Fruit fly (Drosophila melanogaster) whole organism, embryonic: ENCODE results near the gene Cpr64Ab.

Experiments
- Bgb ChIP-seq: fragments of 200-800 bp; sonication (Bioruptor generic); IDR thresholded peaks from 2 replicates; pipeline ENCODE4 v1.3.6; 2022; ENCODE audit warnings: missing biosample characterization, missing genetic modification characterization; ENCODE audit not compliant: partially characterized antibody
- Bteb2 ChIP-seq: fragments of 200-800 bp; sonication (Bioruptor generic); optimal IDR thresholded peaks from 2 replicates; lab custom pipeline; 2016; ENCODE audit warnings: missing biosample characterization, missing genetic modification characterization
- CG10366 ChIP-seq: fragments of 200-800 bp; sonication (Bioruptor generic); IDR thresholded peaks from 2 replicates; pipeline ENCODE4 v1.3.6; 2022; ENCODE audit warnings: missing biosample characterization, missing genetic modification characterization
- CG10654 ChIP-seq: fragments of 200-800 bp; sonication (Bioruptor generic); optimal IDR thresholded peaks from 2 replicates; lab custom pipeline; 2016; ENCODE audit warnings: missing biosample characterization, missing genetic modification characterization
- CG11560 ChIP-seq: fragments of 200-800 bp; sonication (Bioruptor generic); IDR thresholded peaks from 3 replicates; pipeline ENCODE4 v1.3.6; 2022; ENCODE audit warnings: missing biosample characterization, missing genetic modification characterization
- CG12299 ChIP-seq: fragments of 200-800 bp; sonication (Bioruptor generic); optimal IDR thresholded peaks from 2 replicates; lab custom pipeline; 2018; ENCODE audit warnings: missing biosample characterization, mild to moderate bottlenecking, missing genetic modification characterization
- CG13123 ChIP-seq: fragments of 200-800 bp; sonication (Bioruptor generic); optimal IDR thresholded peaks from 2 replicates; lab custom pipeline; 2016; ENCODE audit warnings: missing biosample characterization, missing genetic modification characterization
- CG17361 ChIP-seq: fragments of 200-800 bp; sonication (Bioruptor generic); IDR thresholded peaks from 3 replicates; pipeline ENCODE4 v1.3.6; 2022; ENCODE audit warnings: missing biosample characterization, missing genetic modification characterization
- CG2678 ChIP-seq: fragments of 200-800 bp; sonication (Bioruptor generic); optimal IDR thresholded peaks from 3 replicates; lab custom pipeline; 2019; ENCODE audit warnings: missing biosample characterization, mild to moderate bottlenecking, missing genetic modification characterization, moderate library complexity
- CG32532 ChIP-seq: fragments of 200-800 bp; sonication (Bioruptor generic); IDR thresholded peaks from 2 replicates; pipeline ENCODE4 v1.3.6; 2022; ENCODE audit warnings: missing biosample characterization, missing genetic modification characterization
- CG4328 ChIP-seq: fragments of 200-800 bp; sonication (Bioruptor generic); optimal IDR thresholded peaks from 3 replicates; lab custom pipeline; 2017; ENCODE audit warnings: missing biosample characterization, missing genetic modification reagents, missing genetic modification characterization
- CG5245 ChIP-seq: fragments of 200-800 bp; sonication (Bioruptor generic); optimal IDR thresholded peaks from 3 replicates; lab custom pipeline; 2016; ENCODE audit warnings: missing biosample characterization, missing genetic modification characterization
- CG6175 ChIP-seq: fragments of 200-800 bp; sonication (Bioruptor generic); IDR thresholded peaks from 3 replicates; pipeline ENCODE4 v1.3.6; 2022; ENCODE audit warnings: missing biosample characterization, missing genetic modification characterization
- CG7745 ChIP-seq: fragments of 200-800 bp; sonication (Bioruptor generic); optimal IDR thresholded peaks from 2 replicates; lab custom pipeline; 2018; ENCODE audit warnings: missing biosample characterization, mild to moderate bottlenecking, missing genetic modification characterization, moderate library complexity
- CG8388 ChIP-seq: fragments of 200-800 bp; sonication (Bioruptor generic); optimal IDR thresholded peaks from 2 replicates; lab custom pipeline; 2019; ENCODE audit warnings: missing biosample characterization, mild to moderate bottlenecking, missing genetic modification characterization, moderate library complexity
- CG8765 ChIP-seq: fragments of 200-800 bp; sonication (Bioruptor generic); IDR thresholded peaks from 2 replicates; pipeline ENCODE4 v1.3.6; 2022; ENCODE audit warnings: missing biosample characterization, missing genetic modification characterization
- CG9797 ChIP-seq: fragments of 200-800 bp; sonication (Bioruptor generic); optimal IDR thresholded peaks from 3 replicates; lab custom pipeline; 2018; ENCODE audit warnings: missing biosample characterization, mild to moderate bottlenecking, missing genetic modification characterization
- CkIIα-i1 ChIP-seq: fragments of 200-800 bp; sonication (Bioruptor generic); IDR thresholded peaks from 2 replicates; pipeline ENCODE4 v1.3.6; 2022; ENCODE audit warnings: missing biosample characterization, missing genetic modification characterization
- Dip3 ChIP-seq: fragments of 200-800 bp; sonication (Bioruptor generic); optimal IDR thresholded peaks from 3 replicates; lab custom pipeline; 2016; ENCODE audit warnings: missing biosample characterization, missing genetic modification characterization
- ERR ChIP-seq: fragments of 200-800 bp; sonication (Bioruptor generic); optimal IDR thresholded peaks from 2 replicates; lab custom pipeline; 2016; ENCODE audit warnings: missing biosample characterization, missing genetic modification characterization
- Gsc ChIP-seq: fragments of 200-800 bp; sonication (Bioruptor generic); IDR thresholded peaks from 2 replicates; pipeline ENCODE4 v1.3.6; 2022; ENCODE audit warnings: missing biosample characterization, missing genetic modification characterization
- Max ChIP-seq: fragments of 200-800 bp; sonication (Bioruptor generic); optimal IDR thresholded peaks from 2 replicates; lab custom pipeline; 2016; ENCODE audit warnings: missing biosample characterization, mild to moderate bottlenecking, missing genetic modification characterization
- NK7.1 ChIP-seq: fragments of 200-800 bp; sonication (Bioruptor generic); optimal IDR thresholded peaks from 3 replicates; lab custom pipeline; 2016; ENCODE audit warnings: missing biosample characterization, missing genetic modification characterization
- Nf-YA ChIP-seq: fragments of 200-800 bp; sonication (Bioruptor generic); IDR thresholded peaks from 2 replicates; pipeline ENCODE4 v1.3.6; 2022; ENCODE audit warnings: missing biosample characterization, missing genetic modification characterization
- Six4 ChIP-seq: fragments of 200-800 bp; sonication (Bioruptor generic); optimal IDR thresholded peaks from 2 replicates; lab custom pipeline; 2016; ENCODE audit warnings: missing biosample characterization, missing genetic modification characterization
- Xbp1 ChIP-seq: fragments of 200-800 bp; sonication (Bioruptor generic); optimal IDR thresholded peaks from 3 replicates; lab custom pipeline; 2016; ENCODE audit warnings: missing biosample characterization, mild to moderate bottlenecking, missing genetic modification characterization
- abd-A ChIP-seq: fragments of 200-800 bp; sonication (Bioruptor generic); optimal IDR thresholded peaks from 3 replicates; lab custom pipeline; 2019; ENCODE audit warnings: missing biosample characterization, mild to moderate bottlenecking, missing genetic modification characterization, moderate library complexity
- aop ChIP-seq: fragments of 200-800 bp; sonication (Bioruptor generic); IDR thresholded peaks from 2 replicates; pipeline ENCODE4 v1.3.6; 2022; ENCODE audit warnings: missing biosample characterization, missing genetic modification characterization
- ap ChIP-seq: fragments of 200-800 bp; sonication (Bioruptor generic); IDR thresholded peaks from 2 replicates; pipeline ENCODE4 v1.3.6; 2022; ENCODE audit warnings: missing biosample characterization, missing genetic modification characterization
- ato ChIP-seq: fragments of 200-800 bp; sonication (Bioruptor generic); IDR thresholded peaks from 2 replicates; pipeline ENCODE4 v1.3.6; 2022; ENCODE audit warnings: missing biosample characterization, missing genetic modification characterization; ENCODE audit not compliant: partially characterized antibody
- bbx ChIP-seq: fragments of 200-800 bp; sonication (Bioruptor generic); IDR thresholded peaks from 2 replicates; pipeline ENCODE4 v1.3.6; 2022; ENCODE audit warnings: missing biosample characterization, missing genetic modification characterization; ENCODE audit not compliant: partially characterized antibody
- br ChIP-seq: fragments of >200 bp; optimal IDR thresholded peaks from 2 replicates; lab custom pipeline; 2017
- caup ChIP-seq: fragments of 200-800 bp; sonication (Bioruptor generic); optimal IDR thresholded peaks from 3 replicates; lab custom pipeline; 2017; ENCODE audit warnings: missing biosample characterization, mild to moderate bottlenecking, missing genetic modification characterization, moderate library complexity; ENCODE audit not compliant: severe bottlenecking
- cwo ChIP-seq: fragments of 200-800 bp; sonication (Bioruptor generic); optimal IDR thresholded peaks from 3 replicates; lab custom pipeline; 2017; ENCODE audit warnings: missing biosample characterization, missing genetic modification characterization, mild to moderate bottlenecking, moderate library complexity, missing genetic modification reagents
- eve ChIP-seq, 2 experiments: fragments of >200 bp; optimal IDR thresholded peaks; 2 replicates each; lab custom pipeline; 2017; ENCODE audit warnings: missing biosample characterization in 2 of 2, missing genetic modification characterization in 2 of 2
- fru ChIP-seq: fragments of >200 bp; optimal IDR thresholded peaks from 2 replicates; lab custom pipeline; 2017
- gcm2 ChIP-seq: fragments of 200-800 bp; sonication (Bioruptor generic); optimal IDR thresholded peaks from 2 replicates; lab custom pipeline; 2016; ENCODE audit warnings: missing biosample characterization, missing genetic modification characterization
- gt ChIP-seq: fragments of 200-800 bp; sonication (Bioruptor generic); IDR thresholded peaks from 2 replicates; pipeline ENCODE4 v1.3.6; 2022; ENCODE audit warnings: missing biosample characterization, missing genetic modification characterization
- her ChIP-seq: fragments of 200-800 bp; sonication (Bioruptor generic); optimal IDR thresholded peaks from 2 replicates; lab custom pipeline; 2016; ENCODE audit warnings: missing biosample characterization, missing genetic modification characterization
- inv ChIP-seq: fragments of 200-800 bp; sonication (Bioruptor generic); IDR thresholded peaks from 2 replicates; pipeline ENCODE4 v1.3.6; 2022; ENCODE audit warnings: missing biosample characterization, missing genetic modification characterization; ENCODE audit not compliant: partially characterized antibody
- ken ChIP-seq: fragments of 200-800 bp; sonication (Bioruptor generic); IDR thresholded peaks from 3 replicates; pipeline ENCODE4 v1.3.6; 2022; ENCODE audit warnings: missing biosample characterization, missing genetic modification characterization
- nau ChIP-seq: fragments of 200-800 bp; sonication (Bioruptor generic); optimal IDR thresholded peaks from 3 replicates; lab custom pipeline; 2017; ENCODE audit warnings: missing biosample characterization, mild to moderate bottlenecking, missing genetic modification characterization, missing genetic modification reagents
- nom ChIP-seq: fragments of 200-800 bp; sonication (Bioruptor generic); optimal IDR thresholded peaks from 2 replicates; lab custom pipeline; 2017; ENCODE audit warnings: missing biosample characterization, missing genetic modification characterization, mild to moderate bottlenecking, moderate library complexity, missing genetic modification reagents
- otp ChIP-seq: fragments of 200-800 bp; sonication (Bioruptor generic); IDR thresholded peaks from 3 replicates; pipeline ENCODE4, ENCODE4 v1.3.6; 2022; ENCODE audit warnings: missing biosample characterization, missing genetic modification characterization
- pzg ChIP-seq: fragments of 200-800 bp; sonication (Bioruptor generic); optimal IDR thresholded peaks from 3 replicates; lab custom pipeline; 2018; ENCODE audit warnings: missing biosample characterization, mild to moderate bottlenecking, missing genetic modification characterization, moderate library complexity
- ro ChIP-seq: fragments of 200-800 bp; sonication (Bioruptor generic); IDR thresholded peaks from 2 replicates; pipeline ENCODE4 v1.3.6; 2022; ENCODE audit warnings: missing biosample characterization, missing genetic modification characterization
- shn ChIP-seq: fragments of 200-800 bp; sonication (Bioruptor generic); optimal IDR thresholded peaks from 3 replicates; lab custom pipeline; 2016; ENCODE audit warnings: missing biosample characterization, missing genetic modification characterization
- slou ChIP-seq: fragments of 200-800 bp; sonication (Bioruptor generic); optimal IDR thresholded peaks from 3 replicates; lab custom pipeline; 2016; ENCODE audit warnings: missing biosample characterization, missing genetic modification characterization
- sug ChIP-seq: fragments of 200-800 bp; optimal IDR thresholded peaks from 2 replicates; lab custom pipeline; 2019; ENCODE audit warnings: missing biosample characterization, mild to moderate bottlenecking, missing genetic modification characterization, moderate library complexity
- tup ChIP-seq: fragments of 200-800 bp; sonication (Bioruptor generic); optimal IDR thresholded peaks from 2 replicates; lab custom pipeline; 2016; ENCODE audit warnings: missing biosample characterization, mild to moderate bottlenecking, missing genetic modification characterization, moderate library complexity
- zfh1 ChIP-seq: fragments of 200-800 bp; sonication (Bioruptor generic); IDR thresholded peaks from 3 replicates; pipeline ENCODE4 v1.3.6; 2022; ENCODE audit warnings: missing biosample characterization, missing genetic modification characterization

Gene Cpr64Ab

DNA sequence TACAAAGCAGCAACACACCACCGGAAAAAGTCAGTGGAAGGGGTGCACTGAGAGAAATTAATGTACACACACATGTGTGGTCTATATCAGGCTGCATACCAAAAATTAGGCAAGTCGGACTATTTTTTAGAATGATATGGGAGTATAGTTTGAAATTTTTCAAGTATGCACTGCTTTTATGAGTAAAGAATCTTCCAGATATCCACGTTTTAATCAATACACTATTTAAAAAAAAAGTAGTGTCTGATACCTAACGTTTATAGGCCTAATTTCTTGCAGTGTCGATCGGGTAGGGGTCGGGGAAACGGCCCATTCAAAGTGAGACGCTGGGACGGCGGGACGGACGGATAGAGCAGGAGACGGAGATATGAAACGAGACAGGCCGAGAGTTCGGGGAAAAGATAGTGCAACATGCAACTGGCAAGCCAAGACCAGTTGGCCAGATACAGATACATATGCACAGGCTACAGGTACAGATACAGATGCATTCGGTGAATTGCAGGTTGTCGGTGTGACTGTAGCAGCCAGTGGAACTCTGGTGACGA, 19.1 kb upstream of the Cpr64Ab start:
- TF ChIP-seq CG11560 (tag; lab: Robert Waterston, UW) (peak; percentile 68; the same call in 2 of the 3 replicates), CG17361 (GFP tag; lab: Robert Waterston, UW) (peak; percentile 97), ro (GFP tag; lab: Robert Waterston, UW) (peak; percentile 75; the same call in 1 of the 2 replicates), ato (GFP tag; lab: Robert Waterston, UW) (no peak), Bteb2 (peak; percentile 81), gt (GFP tag; lab: Robert Waterston, UW) (peak; percentile 84), CkIIα-i1 (no peak), bbx (GFP tag; lab: Robert Waterston, UW) (no peak), zfh1 (GFP tag; lab: Robert Waterston, UW) (peak; percentile 95), Dip3 (GFP tag; lab: Kevin White, UChicago) (peak; percentile 54), CG6175 (GFP tag; lab: Robert Waterston, UW) (no peak), Nf-YA (GFP tag; lab: Robert Waterston, UW) (peak; percentile 75), CG13123 (peak; percentile 83), CG8765 (GFP tag; lab: Robert Waterston, UW) (peak; percentile 87), sug (tag; lab: Kevin White, UChicago) (peak; percentile 67), Max (GFP tag; lab: Kevin White, UChicago) (peak; percentile 83), cwo (GFP tag; lab: Kevin White, UChicago) (peak; percentile 72), NK7.1 (GFP tag; lab: Kevin White, UChicago) (peak; percentile 90), gcm2 (peak; percentile 72), nau (GFP tag; lab: Kevin White, UChicago) (peak; percentile 84), nom (GFP tag; lab: Kevin White, UChicago) (peak; percentile 89), ap (peak; percentile 89), eve (GFP tag; optimal IDR thresholded peaks at IDR 0.05; lab: Kevin White, UChicago) (peak; percentile 98 to 99), tup (GFP tag; lab: Kevin White, UChicago) (peak; percentile 71), CG9797 (peak; percentile 42), her (GFP tag; lab: Kevin White, UChicago) (peak; percentile 79), slou (GFP tag; lab: Kevin White, UChicago) (peak; percentile 67), inv (GFP tag; lab: Robert Waterston, UW) (no peak), CG10366 (GFP tag; lab: Robert Waterston, UW) (peak; percentile 83), Xbp1 (GFP tag; lab: Kevin White, UChicago) (peak; percentile 93), CG5245 (GFP tag; lab: Kevin White, UChicago) (peak; percentile 93), pzg (GFP tag; lab: Kevin White, UChicago) (no peak), caup (GFP tag; lab: Kevin White, UChicago) (peak; percentile 66), aop (GFP tag; lab: Robert Waterston, UW) (peak; percentile 73; the same call in 1 of the 2 replicates), CG2678 (tag; lab: Kevin White, UChicago) (peak; percentile 94), ERR (GFP tag; lab: Kevin White, UChicago) (peak; percentile 80), Gsc (GFP tag; lab: Robert Waterston, UW) (peak; percentile 87), fru (lab: Kevin White, UChicago) (no peak), ken (GFP tag; lab: Robert Waterston, UW) (peak; percentile 83), CG32532 (peak; percentile 21; the same call in 1 of the 2 replicates), CG10654 (GFP tag; lab: Kevin White, UChicago) (peak; percentile 91), Bgb (no peak), Six4 (GFP tag; lab: Kevin White, UChicago) (peak; percentile 94), CG7745 (peak; percentile 77), CG12299 (tag; lab: Kevin White, UChicago) (peak; percentile 80), abd-A (tag; lab: Kevin White, UChicago) (peak; percentile 73), br (lab: Kevin White, UChicago) (no peak), otp (GFP tag; lab: Robert Waterston, UW) (peak; percentile 91), shn (GFP tag; lab: Kevin White, UChicago) (peak; percentile 95), CG4328 (GFP tag; lab: Kevin White, UChicago) (peak; percentile 86), CG8388 (GFP tag; lab: Kevin White, UChicago) (peak; percentile 95)
